Fruit fly (Drosophila melanogaster) whole organism, embryonic: ENCODE results near the gene CG6481.

Experiments used
- Bgb ChIP-seq: fragments of 200-800 bp; sonication (Bioruptor generic); IDR thresholded peaks from 2 replicates; pipeline ENCODE4 v1.3.6; 2022; ENCODE audit warnings: missing biosample characterization, missing genetic modification characterization; ENCODE audit not compliant: partially characterized antibody
- CG10366 ChIP-seq: fragments of 200-800 bp; sonication (Bioruptor generic); IDR thresholded peaks from 2 replicates; pipeline ENCODE4 v1.3.6; 2022; ENCODE audit warnings: missing biosample characterization, missing genetic modification characterization
- CG11085 ChIP-seq: fragments of 200-800 bp; sonication (Bioruptor generic); IDR thresholded peaks from 2 replicates; pipeline ENCODE4 v1.3.6; 2022; ENCODE audit warnings: missing biosample characterization, missing genetic modification characterization
- CG11093 ChIP-seq: fragments of 200-800 bp; sonication (Bioruptor generic); IDR thresholded peaks from 3 replicates; pipeline ENCODE4 v1.3.6; 2022; ENCODE audit warnings: missing biosample characterization, missing genetic modification characterization
- CG11695 ChIP-seq: fragments of 200-800 bp; sonication (Bioruptor generic); IDR thresholded peaks from 3 replicates; pipeline ENCODE4 v1.3.6; 2022; ENCODE audit warnings: missing biosample characterization, missing genetic modification characterization
- CG13123 ChIP-seq: fragments of 200-800 bp; sonication (Bioruptor generic); optimal IDR thresholded peaks from 2 replicates; lab custom pipeline; 2016; ENCODE audit warnings: missing biosample characterization, missing genetic modification characterization
- CG13775 ChIP-seq: fragments of 200-800 bp; sonication (Bioruptor generic); optimal IDR thresholded peaks from 3 replicates; lab custom pipeline; 2017; ENCODE audit warnings: missing biosample characterization, mild to moderate bottlenecking, missing genetic modification characterization
- CG14710 ChIP-seq: fragments of 200-800 bp; sonication (Bioruptor generic); optimal IDR thresholded peaks from 3 replicates; lab custom pipeline; 2019; ENCODE audit warnings: missing biosample characterization, mild to moderate bottlenecking, missing genetic modification characterization, moderate library complexity
- CG3281 ChIP-seq: fragments of 200-800 bp; sonication (Bioruptor generic); optimal IDR thresholded peaks from 3 replicates; lab custom pipeline; 2017; ENCODE audit warnings: missing biosample characterization, mild to moderate bottlenecking, missing genetic modification characterization
- CG3838 ChIP-seq: fragments of 200-800 bp; sonication (Bioruptor generic); optimal IDR thresholded peaks from 3 replicates; lab custom pipeline; 2016; ENCODE audit warnings: missing biosample characterization, missing genetic modification characterization
- CG4328 ChIP-seq: fragments of 200-800 bp; sonication (Bioruptor generic); optimal IDR thresholded peaks from 3 replicates; lab custom pipeline; 2017; ENCODE audit warnings: missing biosample characterization, missing genetic modification reagents, missing genetic modification characterization
- CG5953 ChIP-seq: fragments of 200-800 bp; sonication (Bioruptor generic); IDR thresholded peaks from 2 replicates; pipeline ENCODE4 v1.3.6; 2022; ENCODE audit warnings: missing biosample characterization, missing genetic modification characterization
- CG7357 ChIP-seq: fragments of 200-800 bp; sonication (Bioruptor generic); IDR thresholded peaks from 3 replicates; pipeline ENCODE4 v1.3.6; 2022; ENCODE audit warnings: missing biosample characterization, missing genetic modification characterization
- CG7839 ChIP-seq: fragments of 200-800 bp; sonication (Bioruptor generic); optimal IDR thresholded peaks from 3 replicates; lab custom pipeline; 2018; ENCODE audit warnings: missing biosample characterization, mild to moderate bottlenecking, missing genetic modification characterization, moderate library complexity
- CG8944 ChIP-seq: fragments of 200-800 bp; sonication (Bioruptor generic); optimal IDR thresholded peaks from 3 replicates; lab custom pipeline; 2016; ENCODE audit warnings: missing biosample characterization, missing genetic modification characterization
- CG9797 ChIP-seq: fragments of 200-800 bp; sonication (Bioruptor generic); optimal IDR thresholded peaks from 3 replicates; lab custom pipeline; 2018; ENCODE audit warnings: missing biosample characterization, mild to moderate bottlenecking, missing genetic modification characterization
- Chrac-16 ChIP-seq: fragments of 200-800 bp; sonication (Bioruptor generic); optimal IDR thresholded peaks from 3 replicates; lab custom pipeline; 2016; ENCODE audit warnings: missing biosample characterization, missing genetic modification characterization
- CkIIα-i1 ChIP-seq: fragments of 200-800 bp; sonication (Bioruptor generic); IDR thresholded peaks from 2 replicates; pipeline ENCODE4 v1.3.6; 2022; ENCODE audit warnings: missing biosample characterization, missing genetic modification characterization
- Dip3 ChIP-seq: fragments of 200-800 bp; sonication (Bioruptor generic); optimal IDR thresholded peaks from 3 replicates; lab custom pipeline; 2016; ENCODE audit warnings: missing biosample characterization, missing genetic modification characterization
- Fer1 ChIP-seq: fragments of 200-800 bp; sonication (Bioruptor generic); optimal IDR thresholded peaks from 2 replicates; lab custom pipeline; 2017; ENCODE audit warnings: missing biosample characterization, mild to moderate bottlenecking, missing genetic modification characterization
- Hand ChIP-seq: fragments of 200-800 bp; sonication (Bioruptor generic); optimal IDR thresholded peaks from 2 replicates; lab custom pipeline; 2017; ENCODE audit warnings: mild to moderate bottlenecking, missing biosample characterization, missing genetic modification reagents, missing genetic modification characterization
- Max ChIP-seq: fragments of 200-800 bp; sonication (Bioruptor generic); optimal IDR thresholded peaks from 2 replicates; lab custom pipeline; 2016; ENCODE audit warnings: missing biosample characterization, mild to moderate bottlenecking, missing genetic modification characterization
- Meics ChIP-seq: fragments of 200-800 bp; sonication (Bioruptor generic); optimal IDR thresholded peaks from 2 replicates; lab custom pipeline; 2017; ENCODE audit warnings: missing biosample characterization, mild to moderate bottlenecking, missing genetic modification characterization
- NK7.1 ChIP-seq: fragments of 200-800 bp; sonication (Bioruptor generic); optimal IDR thresholded peaks from 3 replicates; lab custom pipeline; 2016; ENCODE audit warnings: missing biosample characterization, missing genetic modification characterization
- Nf-YA ChIP-seq: fragments of 200-800 bp; sonication (Bioruptor generic); IDR thresholded peaks from 2 replicates; pipeline ENCODE4 v1.3.6; 2022; ENCODE audit warnings: missing biosample characterization, missing genetic modification characterization
- Nf-YB ChIP-seq: fragments of 200-800 bp; sonication (Bioruptor generic); optimal IDR thresholded peaks from 3 replicates; lab custom pipeline; 2019; ENCODE audit warnings: missing biosample characterization, mild to moderate bottlenecking, missing genetic modification characterization, moderate library complexity
- Rfx ChIP-seq: fragments of 200-800 bp; sonication (Bioruptor generic); IDR thresholded peaks from 2 replicates; pipeline ENCODE4 v1.3.6; 2022; ENCODE audit warnings: missing biosample characterization, missing genetic modification characterization
- YL-1 ChIP-seq: fragments of 200-800 bp; sonication (Bioruptor generic); optimal IDR thresholded peaks from 3 replicates; lab custom pipeline; 2017; ENCODE audit warnings: missing biosample characterization, mild to moderate bottlenecking, missing genetic modification characterization
- aop ChIP-seq: fragments of 200-800 bp; sonication (Bioruptor generic); IDR thresholded peaks from 2 replicates; pipeline ENCODE4 v1.3.6; 2022; ENCODE audit warnings: missing biosample characterization, missing genetic modification characterization
- ap ChIP-seq: fragments of 200-800 bp; sonication (Bioruptor generic); IDR thresholded peaks from 2 replicates; pipeline ENCODE4 v1.3.6; 2022; ENCODE audit warnings: missing biosample characterization, missing genetic modification characterization
- cad ChIP-seq: fragments of >200 bp; optimal IDR thresholded peaks from 2 replicates; lab custom pipeline; 2017; ENCODE audit warnings: missing biosample characterization, missing genetic modification characterization
- cas ChIP-seq: fragments of 200-800 bp; sonication (Bioruptor generic); IDR thresholded peaks from 2 replicates; pipeline ENCODE4 v1.3.6; 2022; ENCODE audit warnings: missing biosample characterization, missing genetic modification characterization
- cato ChIP-seq: fragments of 200-800 bp; sonication (Bioruptor generic); optimal IDR thresholded peaks from 2 replicates; lab custom pipeline; 2016; ENCODE audit warnings: missing biosample characterization, missing genetic modification characterization, borderline replicate concordance
- corto ChIP-seq: fragments of 200-800 bp; sonication (Bioruptor generic); optimal IDR thresholded peaks from 2 replicates; lab custom pipeline; 2016; ENCODE audit warnings: missing biosample characterization, mild to moderate bottlenecking, missing genetic modification characterization, moderate library complexity
- croc ChIP-seq: fragments of 200-800 bp; sonication (Bioruptor generic); conservative IDR thresholded peaks from 3 replicates; pipeline ENCODE4 v1.3.6; 2022; ENCODE audit warnings: missing biosample characterization, missing genetic modification characterization
- cwo ChIP-seq: fragments of 200-800 bp; sonication (Bioruptor generic); optimal IDR thresholded peaks from 3 replicates; lab custom pipeline; 2017; ENCODE audit warnings: missing biosample characterization, missing genetic modification characterization, mild to moderate bottlenecking, moderate library complexity, missing genetic modification reagents
- dan ChIP-seq: fragments of 200-800 bp; sonication (Bioruptor generic); IDR thresholded peaks from 2 replicates; pipeline ENCODE4 v1.3.6; 2022; ENCODE audit warnings: missing biosample characterization, missing genetic modification characterization
- exex ChIP-seq: fragments of 200-800 bp; sonication (Bioruptor generic); optimal IDR thresholded peaks from 4 replicates; lab custom pipeline; 2018; ENCODE audit warnings: missing biosample characterization, mild to moderate bottlenecking, missing genetic modification characterization, moderate library complexity
- gsb-n ChIP-seq: fragments of 200-800 bp; sonication (Bioruptor generic); optimal IDR thresholded peaks from 3 replicates; lab custom pipeline; 2018; ENCODE audit warnings: missing biosample characterization, mild to moderate bottlenecking, missing genetic modification characterization
- ham ChIP-seq: fragments of 200-800 bp; sonication (Bioruptor generic); IDR thresholded peaks from 2 replicates; pipeline ENCODE4 v1.3.6; 2022; ENCODE audit warnings: missing biosample characterization, missing genetic modification characterization
- her ChIP-seq: fragments of 200-800 bp; sonication (Bioruptor generic); optimal IDR thresholded peaks from 2 replicates; lab custom pipeline; 2016; ENCODE audit warnings: missing biosample characterization, missing genetic modification characterization
- ind ChIP-seq: fragments of 200-800 bp; sonication (Bioruptor generic); optimal IDR thresholded peaks from 3 replicates; lab custom pipeline; 2016; ENCODE audit warnings: missing biosample characterization, missing genetic modification characterization
- kah ChIP-seq: fragments of 200-800 bp; sonication (Bioruptor generic); optimal IDR thresholded peaks from 2 replicates; lab custom pipeline; 2018; ENCODE audit warnings: missing biosample characterization, mild to moderate bottlenecking, missing genetic modification characterization
- knrl ChIP-seq: fragments of 200-800 bp; sonication (Bioruptor generic); IDR thresholded peaks from 3 replicates; pipeline ENCODE4 v1.3.6; 2022; ENCODE audit warnings: missing biosample characterization, missing genetic modification characterization; ENCODE audit not compliant: partially characterized antibody
- oc ChIP-seq: fragments of 200-800 bp; sonication (Bioruptor generic); optimal IDR thresholded peaks from 2 replicates; lab custom pipeline; 2018; ENCODE audit warnings: missing biosample characterization, mild to moderate bottlenecking, missing genetic modification characterization, moderate library complexity
- peb ChIP-seq: fragments of 200-800 bp; sonication (Bioruptor generic); IDR thresholded peaks from 2 replicates; pipeline ENCODE4 v1.3.6; 2022; ENCODE audit warnings: missing biosample characterization, missing genetic modification characterization
- psq ChIP-seq: fragments of 200-800 bp; sonication (Bioruptor generic); optimal IDR thresholded peaks from 2 replicates; lab custom pipeline; 2017; ENCODE audit warnings: missing biosample characterization, missing genetic modification characterization
- row ChIP-seq: fragments of 200-800 bp; sonication (Bioruptor generic); IDR thresholded peaks from 3 replicates; pipeline ENCODE4 v1.3.6; 2022; ENCODE audit warnings: missing biosample characterization, missing genetic modification characterization
- salm ChIP-seq: fragments of 200-800 bp; sonication (Bioruptor generic); optimal IDR thresholded peaks from 2 replicates; lab custom pipeline; 2018; ENCODE audit warnings: missing biosample characterization, mild to moderate bottlenecking, missing genetic modification characterization
- seq ChIP-seq: fragments of 200-800 bp; sonication (Bioruptor generic); IDR thresholded peaks from 2 replicates; pipeline ENCODE4 v1.3.6; 2022; ENCODE audit warnings: missing biosample characterization, missing genetic modification characterization
- sob ChIP-seq: fragments of 200-800 bp; sonication (Bioruptor generic); IDR thresholded peaks from 2 replicates; pipeline ENCODE4 v1.3.6; 2022; ENCODE audit warnings: missing biosample characterization, missing genetic modification characterization
- z ChIP-seq: fragments of 200-800 bp; sonication (Bioruptor generic); IDR thresholded peaks from 3 replicates; pipeline ENCODE4 v1.3.6; 2022; ENCODE audit warnings: missing biosample characterization, missing genetic modification characterization

The CG6481 gene

DNA sequence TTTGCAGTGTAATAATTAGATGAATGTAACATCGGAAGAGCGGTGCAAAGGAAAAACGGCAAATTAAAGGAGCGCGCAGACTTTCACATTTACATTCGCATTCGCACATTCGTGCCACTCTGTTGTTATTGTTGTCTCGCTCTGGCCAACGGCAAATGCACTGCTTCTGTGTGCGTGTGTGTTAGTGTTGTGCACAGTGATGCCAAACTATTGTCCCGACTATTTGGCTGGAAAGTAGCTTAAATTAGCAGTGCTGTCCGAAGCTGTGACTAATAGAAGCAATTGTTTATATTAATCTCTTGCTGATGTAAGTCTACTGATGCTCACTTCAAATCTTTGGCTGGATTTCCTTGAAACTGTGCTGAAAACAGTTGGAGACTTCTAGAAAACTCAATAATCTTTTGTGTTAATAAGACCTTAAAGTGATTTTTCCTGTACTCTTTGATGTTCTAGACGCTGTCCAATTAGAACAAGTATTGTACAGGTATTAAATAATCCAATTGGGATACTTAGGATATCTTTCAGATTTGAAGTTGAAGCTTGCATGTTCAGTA is 6.2 kb downstream of the CG6481 start:
- TF ChIP-seq ap (GFP tag; lab: Robert Waterston, UW) = no peak
- no peak for TF ChIP-seq kah
- TF ChIP-seq CG11093 (GFP tag; lab: Robert Waterston, UW) = no peak
- no peak for TF ChIP-seq aop (GFP tag; lab: Robert Waterston, UW)
- TF ChIP-seq CG13123 = no peak
- peak; percentile 39 for TF ChIP-seq gsb-n (tag; lab: Kevin White, UChicago)
- no peak for TF ChIP-seq NK7.1 (GFP tag; lab: Kevin White, UChicago)
- TF ChIP-seq Nf-YA (GFP tag; lab: Robert Waterston, UW) = no peak
- TF ChIP-seq exex (tag; lab: Kevin White, UChicago) = no peak
- peak; percentile 53 for TF ChIP-seq Rfx
- no peak for TF ChIP-seq dan
- no peak for TF ChIP-seq cas (GFP tag; lab: Robert Waterston, UW)
- no peak for TF ChIP-seq Nf-YB (GFP tag; lab: Kevin White, UChicago)
- no peak for TF ChIP-seq YL-1
- TF ChIP-seq CG9797 (GFP tag; lab: Kevin White, UChicago) = no peak
- no peak for TF ChIP-seq sob (GFP tag; lab: Robert Waterston, UW)
- TF ChIP-seq salm (tag; lab: Kevin White, UChicago) = no peak
- TF ChIP-seq psq (GFP tag; lab: Kevin White, UChicago) = no peak
- TF ChIP-seq CkIIα-i1 (GFP tag; lab: Robert Waterston, UW) = no peak
- no peak for TF ChIP-seq Dip3 (GFP tag; lab: Kevin White, UChicago)
- no peak for TF ChIP-seq croc
- no peak for TF ChIP-seq knrl (GFP tag; lab: Robert Waterston, UW)
- TF ChIP-seq her = no peak
- TF ChIP-seq CG7357 (GFP tag; lab: Robert Waterston, UW) = no peak
- no peak for TF ChIP-seq CG8944 (GFP tag; lab: Kevin White, UChicago)
- TF ChIP-seq Meics (GFP tag; lab: Kevin White, UChicago) = no peak
- TF ChIP-seq ind (GFP tag; lab: Kevin White, UChicago) = peak; percentile 3
- TF ChIP-seq seq (GFP tag; lab: Robert Waterston, UW) = no peak
- no peak for TF ChIP-seq cad (GFP tag; lab: Kevin White, UChicago)
- no peak for TF ChIP-seq z
- TF ChIP-seq CG14710 (tag; lab: Kevin White, UChicago) = peak; percentile 13
- no peak for TF ChIP-seq CG11085 (GFP tag; lab: Robert Waterston, UW)
- TF ChIP-seq Hand (GFP tag; lab: Kevin White, UChicago) = no peak
- TF ChIP-seq row = peak; percentile 89
- TF ChIP-seq CG7839 (tag; lab: Kevin White, UChicago) = no peak
- no peak for TF ChIP-seq CG3838
- no peak for TF ChIP-seq CG10366 (GFP tag; lab: Robert Waterston, UW)
- TF ChIP-seq Bgb (GFP tag; lab: Robert Waterston, UW) = no peak
- no peak for TF ChIP-seq cwo (GFP tag; lab: Kevin White, UChicago)
- TF ChIP-seq Chrac-16 (GFP tag; lab: Kevin White, UChicago) = no peak
- no peak for TF ChIP-seq CG3281 (GFP tag; lab: Kevin White, UChicago)
- peak; percentile 2 for TF ChIP-seq CG13775 (GFP tag; lab: Kevin White, UChicago)
- TF ChIP-seq peb (GFP tag; lab: Robert Waterston, UW) = no peak
- TF ChIP-seq oc = no peak
- no peak for TF ChIP-seq ham (GFP tag; lab: Robert Waterston, UW)
- no peak for TF ChIP-seq cato (GFP tag; lab: Kevin White, UChicago)
- no peak for TF ChIP-seq CG11695 (GFP tag; lab: Robert Waterston, UW)
- TF ChIP-seq Max = no peak
- no peak for TF ChIP-seq corto
- no peak for TF ChIP-seq CG4328
- no peak for TF ChIP-seq CG5953 (GFP tag; lab: Robert Waterston, UW)
- no peak for TF ChIP-seq Fer1 (GFP tag; lab: Kevin White, UChicago)
